Worm (Caenorhabditis elegans) whole organism, midembryonic: Measurements from ENCODE around the gene ZC239.14.

ENCODE experiments used
- ref-1 ChIP-seq: fragments of 200-800 bp; sonication (Bioruptor generic); conservative IDR thresholded peaks from 2 replicates; pipeline ENCODE4 v1.3.6; 2022; ENCODE audit warnings: missing genetic modification reagents, missing genetic modification characterization, missing compliant biosample characterization
- ztf-23 ChIP-seq: fragments of 200-800 bp; sonication (Bioruptor generic); IDR thresholded peaks from 2 replicates; pipeline ENCODE4 v1.3.6; 2022; ENCODE audit warnings: missing genetic modification reagents, missing genetic modification characterization, missing compliant biosample characterization

ce11 chrII:3220723-3221122 lies 1.1 kb downstream of the ZC239.14 start, which contains the start of gene ZC239.22:
- no peak for TF ChIP-seq ztf-23 (GFP tag; lab: Robert Waterston, UW)
- no peak for TF ChIP-seq ref-1 (GFP tag; lab: Robert Waterston, UW)
